Worm (Caenorhabditis elegans) whole organism, L4 larva: Measurements from ENCODE around the gene rabn-5.

Source experiments
- F10B5.3 ChIP-seq: sonication (generic microtip); optimal IDR thresholded peaks from 2 replicates; lab custom pipeline; 2016; ENCODE audit warnings: mild to moderate bottlenecking, missing genetic modification characterization, missing compliant biosample characterization
- F26F4.8 ChIP-seq: fragments of 200-800 bp; sonication (Bioruptor generic); conservative IDR thresholded peaks from 2 replicates; pipeline ENCODE4 v1.3.6; 2022; ENCODE audit warnings: missing genetic modification characterization, missing compliant biosample characterization
- T26A8.4 ChIP-seq: fragments of 200-800 bp; sonication (Bioruptor generic); IDR thresholded peaks from 2 replicates; pipeline ENCODE4 v1.3.6; 2022; ENCODE audit warnings: missing genetic modification characterization, missing compliant biosample characterization
- Y48G9A.11 ChIP-seq: fragments of 200-800 bp; sonication (Bioruptor generic); IDR thresholded peaks from 2 replicates; pipeline ENCODE4 v1.3.6; 2022; ENCODE audit warnings: missing genetic modification reagents, missing genetic modification characterization, missing compliant biosample characterization
- Y75B8A.6 ChIP-seq: fragments of 200-800 bp; sonication (Bioruptor generic); IDR thresholded peaks from 2 replicates; pipeline ENCODE4 v1.3.6; 2022; ENCODE audit warnings: missing genetic modification reagents, missing genetic modification characterization, missing compliant biosample characterization
- aha-1 ChIP-seq: fragments of 150-350 bp; peaks from one replicate; lab custom pipeline; 2014; ENCODE audit warnings: missing biosample characterization, missing genetic modification characterization
- ces-1 ChIP-seq: fragments of 150-350 bp; sonication (generic microtip); optimal IDR thresholded peaks from 4 replicates; lab custom pipeline; 2014; ENCODE audit warnings: missing biosample characterization, missing genetic modification reagents, missing genetic modification characterization
- ctbp-1 ChIP-seq: fragments of 200-800 bp; sonication (Bioruptor generic); IDR thresholded peaks from 2 replicates; pipeline ENCODE4 v1.3.6; 2022; ENCODE audit warnings: missing genetic modification reagents, missing genetic modification characterization, missing compliant biosample characterization
- daf-16 ChIP-seq, 3 experiments: sonication (generic microtip); optimal IDR thresholded peaks; 2 replicates each; lab custom pipeline; 2016 to 2017; ENCODE audit warnings: missing genetic modification characterization in 3 of 3, missing genetic modification reagents in 3 of 3, mild to moderate bottlenecking in 2 of 3, missing compliant biosample characterization in 2 of 3, missing biosample characterization in 1 of 3, moderate library complexity in 1 of 3
- dmd-8 ChIP-seq: fragments of 200-800 bp; sonication (Bioruptor generic); IDR thresholded peaks from 2 replicates; pipeline ENCODE4 v1.3.6; 2022; ENCODE audit warnings: missing genetic modification characterization, missing compliant biosample characterization
- dpl-1 ChIP-seq: fragments of 150-350 bp; optimal IDR thresholded peaks from 2 replicates; lab custom pipeline; 2014; ENCODE audit warnings: missing biosample characterization, missing genetic modification reagents, missing genetic modification characterization
- duxl-1 ChIP-seq: sonication (generic microtip); optimal IDR thresholded peaks from 2 replicates; lab custom pipeline; 2016; ENCODE audit warnings: mild to moderate bottlenecking, missing genetic modification characterization, moderate library complexity, missing compliant biosample characterization; ENCODE audit not compliant: poor library complexity
- egl-43 ChIP-seq: fragments of 200-800 bp; sonication (Bioruptor generic); IDR thresholded peaks from 2 replicates; pipeline ENCODE4 v1.3.6; 2022; ENCODE audit warnings: missing genetic modification reagents, missing genetic modification characterization, missing compliant biosample characterization
- hlh-11 ChIP-seq: fragments of 200-800 bp; sonication (Bioruptor generic); optimal IDR thresholded peaks from 2 replicates; lab custom pipeline; 2018; ENCODE audit warnings: mild to moderate bottlenecking, missing genetic modification characterization, missing compliant biosample characterization
- hmg-1.1 ChIP-seq: fragments of 200-800 bp; sonication (Bioruptor generic); IDR thresholded peaks from 2 replicates; pipeline ENCODE4 v1.3.6; 2022; ENCODE audit warnings: missing genetic modification reagents, missing genetic modification characterization, missing compliant biosample characterization
- lim-7 ChIP-seq: fragments of 200-800 bp; sonication (Bioruptor generic); IDR thresholded peaks from 2 replicates; pipeline ENCODE4 v1.3.6; 2022; ENCODE audit warnings: missing genetic modification characterization, missing compliant biosample characterization
- lin-38 ChIP-seq: fragments of 200-800 bp; sonication (Bioruptor generic); IDR thresholded peaks from 2 replicates; pipeline ENCODE4 v1.3.6; 2022; ENCODE audit warnings: missing genetic modification reagents, missing genetic modification characterization, missing compliant biosample characterization
- lsy-2 ChIP-seq, 2 experiments: fragments of 150-350 bp in 1 of 2; sonication (generic microtip) in 1 of 2; optimal IDR thresholded peaks; 2 replicates each; lab custom pipeline; 2014 to 2017; ENCODE audit warnings: missing biosample characterization in 2 of 2, missing genetic modification characterization in 2 of 2
- madf-5 ChIP-seq, 2 experiments: fragments of 200-800 bp; sonication (Bioruptor generic); IDR thresholded peaks; 2 replicates each; pipeline ENCODE4 v1.3.6; 2022; ENCODE audit warnings: missing compliant biosample characterization in 2 of 2, missing genetic modification characterization in 2 of 2
- mdt-29 ChIP-seq: fragments of 200-800 bp; sonication (Bioruptor generic); IDR thresholded peaks from 2 replicates; pipeline ENCODE4 v1.3.6; 2022; ENCODE audit warnings: missing genetic modification reagents, missing genetic modification characterization, missing compliant biosample characterization
- mep-1 ChIP-seq: fragments of 150-350 bp; sonication (generic microtip); optimal IDR thresholded peaks from 3 replicates; lab custom pipeline; 2014; ENCODE audit warnings: missing biosample characterization, missing genetic modification characterization
- mes-2 ChIP-seq: sonication (generic microtip); optimal IDR thresholded peaks from 2 replicates; lab custom pipeline; 2016; ENCODE audit warnings: missing genotype, mild to moderate bottlenecking, missing genetic modification characterization, missing compliant biosample characterization; ENCODE audit not compliant: poor library complexity, severe bottlenecking
- mxl-2 ChIP-seq: fragments of 200-800 bp; sonication (Bioruptor generic); conservative IDR thresholded peaks from 2 replicates; pipeline ENCODE4 v1.3.6; 2022; ENCODE audit warnings: missing genetic modification reagents, missing genetic modification characterization, missing compliant biosample characterization
- nhr-77 ChIP-seq: fragments of 150-350 bp; optimal IDR thresholded peaks from 2 replicates; lab custom pipeline; 2014; ENCODE audit warnings: missing biosample characterization, missing genetic modification characterization
- set-16 ChIP-seq: fragments of 200-800 bp; sonication (Bioruptor generic); IDR thresholded peaks from 2 replicates; pipeline ENCODE4 v1.3.6; 2022; ENCODE audit warnings: missing genetic modification reagents, missing genetic modification characterization, missing compliant biosample characterization
- tra-1 ChIP-seq: fragments of 200-800 bp; sonication (Bioruptor generic); IDR thresholded peaks from 2 replicates; pipeline ENCODE4 v1.3.6; 2022; ENCODE audit warnings: missing genetic modification reagents, missing genetic modification characterization, missing compliant biosample characterization
- unc-62 ChIP-seq, 3 experiments: fragments of 150-350 bp in 1 of 3; sonication (generic microtip); optimal IDR thresholded peaks in 2 of 3; peaks in 1 of 3; 1 replicate in 1 of 3; 2 replicates in 2 of 3; lab custom pipeline; 2014 to 2017; ENCODE audit warnings: missing biosample characterization in 3 of 3, missing genetic modification characterization in 3 of 3, missing genetic modification reagents in 3 of 3, missing genotype in 1 of 3
- zfp-2 ChIP-seq: sonication (generic microtip); optimal IDR thresholded peaks from 2 replicates; lab custom pipeline; 2016; ENCODE audit warnings: mild to moderate bottlenecking, missing genetic modification characterization, missing compliant biosample characterization
- zip-11 ChIP-seq: fragments of 200-800 bp; sonication (Bioruptor generic); IDR thresholded peaks from 2 replicates; pipeline ENCODE4 v1.3.6; 2022; ENCODE audit warnings: missing genetic modification characterization, missing compliant biosample characterization
- zip-2 ChIP-seq: fragments of 150-350 bp; optimal IDR thresholded peaks from 2 replicates; lab custom pipeline; 2014; ENCODE audit warnings: missing biosample characterization, missing genetic modification characterization

The rabn-5 gene

DNA sequence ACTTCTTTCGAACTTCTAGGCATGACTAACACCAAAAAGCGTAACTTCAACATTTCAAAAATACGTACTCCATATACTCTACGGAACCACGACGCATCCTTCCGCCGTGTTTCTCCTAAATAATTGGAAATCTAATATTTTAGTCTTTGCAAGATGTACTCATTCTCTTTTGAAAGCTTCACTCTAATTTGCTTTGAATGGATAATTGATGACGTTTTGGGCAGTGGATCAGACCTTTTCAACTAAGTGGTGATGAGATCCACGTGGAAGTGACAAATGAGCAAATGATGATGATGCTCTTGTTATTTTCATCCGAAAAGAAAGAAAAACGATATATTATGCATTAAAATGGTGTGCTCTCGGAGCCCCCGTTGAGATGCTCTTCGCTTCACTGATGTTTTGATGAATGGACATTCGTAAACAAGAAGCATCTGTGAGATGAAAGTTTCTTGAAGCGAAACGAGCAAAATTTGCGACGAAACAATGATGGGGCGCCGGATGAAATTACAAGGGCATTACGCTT, 39.8 kb upstream of the rabn-5 start:
- peak in 1 of 2 experiments; percentile 70 for TF ChIP-seq unc-62 (GFP tag; optimal IDR thresholded peaks at IDR 0.05 in 1 of 2; lab: Kevin White, UChicago)
- TF ChIP-seq unc-62 (tag; optimal IDR thresholded peaks at IDR 0.05; lab: Kevin White, UChicago) = no peak
- TF ChIP-seq mxl-2 (GFP tag; lab: Robert Waterston, UW) = no peak
- no peak for TF ChIP-seq ctbp-1 (GFP tag; lab: Robert Waterston, UW)

DNA sequence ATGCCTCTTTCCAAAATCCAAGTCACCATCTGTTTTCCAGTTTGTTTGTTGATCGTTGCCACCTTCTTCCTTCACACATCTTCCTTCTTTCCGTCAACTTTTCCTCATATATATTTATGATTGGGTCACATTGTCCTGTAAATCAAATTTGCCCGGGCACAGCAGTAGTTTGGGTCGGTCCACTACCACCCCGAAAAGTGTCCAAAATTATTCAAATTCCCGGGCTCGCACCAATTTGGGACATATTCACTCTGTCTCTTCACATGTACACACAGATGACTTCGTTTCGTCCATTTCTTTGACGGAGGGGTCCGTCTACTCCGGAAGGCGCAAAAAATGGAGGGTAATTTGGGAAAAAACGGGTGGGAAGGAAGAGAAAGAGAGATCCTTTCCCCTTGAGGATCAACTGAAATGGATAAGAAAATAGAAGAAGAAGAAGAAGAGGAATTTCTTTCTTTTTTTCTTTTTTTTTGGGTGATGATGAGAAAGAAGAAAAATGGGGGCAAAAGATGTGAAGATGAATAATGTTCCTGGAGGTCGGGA, 37.4 kb upstream of the rabn-5 start:
- no peak for TF ChIP-seq mxl-2 (GFP tag; lab: Robert Waterston, UW)
- TF ChIP-seq zfp-2 (tag; lab: Kevin White, UChicago) = no peak
- TF ChIP-seq lsy-2 (tag; optimal IDR thresholded peaks at IDR 0.05; lab: Kevin White, UChicago) = peak in 1 of 2 experiments; percentile 24
- TF ChIP-seq ctbp-1 (GFP tag; lab: Robert Waterston, UW) = peak; percentile 72
- TF ChIP-seq aha-1 (tag; lab: Kevin White, UChicago) = no peak
- peak in 1 of 2 experiments; percentile 94 for TF ChIP-seq unc-62 (GFP tag; optimal IDR thresholded peaks at IDR 0.05 in 1 of 2; lab: Kevin White, UChicago)
- TF ChIP-seq unc-62 (tag; optimal IDR thresholded peaks at IDR 0.05; lab: Kevin White, UChicago) = no peak
- peak; percentile 64 for TF ChIP-seq ces-1 (GFP tag; lab: Kevin White, UChicago)
- TF ChIP-seq duxl-1 (tag; lab: Kevin White, UChicago) = no peak
- peak; percentile 30 for TF ChIP-seq mes-2 (tag; lab: Kevin White, UChicago)

- 0 out of 4 replicates have a peak, but pooled peaks of 1 of the 2 experiments have one; percentile 56 for TF ChIP-seq madf-5 (GFP tag; IDR thresholded peaks at IDR 0.05; lab: Robert Waterston, UW)
- TF ChIP-seq T26A8.4 (GFP tag; lab: Robert Waterston, UW) = peak; percentile 31; the same call in 1 of the 2 replicates
- 0 out of 2 replicates have a peak, but pooled peaks have one; percentile 11 for TF ChIP-seq tra-1 (GFP tag; lab: Robert Waterston, UW)
- no peak for TF ChIP-seq nhr-77 (tag; lab: Kevin White, UChicago)
- TF ChIP-seq Y48G9A.11 (GFP tag; lab: Robert Waterston, UW) = 0 out of 2 replicates have a peak, but pooled peaks have one; percentile 31
- TF ChIP-seq hlh-11 (tag; lab: Kevin White, UChicago) = peak; percentile 5
- no peak for TF ChIP-seq F10B5.3 (tag; lab: Kevin White, UChicago)
- no peak for TF ChIP-seq F26F4.8 (GFP tag; lab: Robert Waterston, UW)
- TF ChIP-seq mdt-29 (GFP tag; lab: Robert Waterston, UW) = 0 out of 2 replicates have a peak, but pooled peaks have one; percentile 19
- 0 out of 2 replicates have a peak, but pooled peaks have one; percentile 30 for TF ChIP-seq hmg-1.1 (GFP tag; lab: Robert Waterston, UW)
- TF ChIP-seq egl-43 (GFP tag; lab: Robert Waterston, UW) = 0 out of 2 replicates have a peak, but pooled peaks have one; percentile 44
- TF ChIP-seq dpl-1 (GFP tag; lab: Kevin White, UChicago) = no peak
- TF ChIP-seq lim-7 (GFP tag; lab: Robert Waterston, UW) = peak; percentile 56; the same call in 1 of the 2 replicates
- TF ChIP-seq lin-38 (GFP tag; lab: Robert Waterston, UW) = 0 out of 2 replicates have a peak, but pooled peaks have one; percentile 6
- TF ChIP-seq Y75B8A.6 (GFP tag; lab: Robert Waterston, UW) = no peak
- no peak for TF ChIP-seq zip-2
Measured at ce11 chrIII:5828065-5828464, 36.3 kb upstream of the rabn-5 start.

- TF ChIP-seq zip-11 (GFP tag; lab: Robert Waterston, UW) = 0 out of 2 replicates have a peak, but pooled peaks have one; percentile 30
- peak; percentile 71 for TF ChIP-seq set-16 (GFP tag; lab: Robert Waterston, UW)
- TF ChIP-seq dmd-8 = 0 out of 2 replicates have a peak, but pooled peaks have one; percentile 21
- no peak for TF ChIP-seq mep-1 (tag; lab: Kevin White, UChicago)
- TF ChIP-seq unc-62 (GFP tag; optimal IDR thresholded peaks at IDR 0.05 in 1 of 2; lab: Kevin White, UChicago) = peak in 1 of 2 experiments; percentile 79
- TF ChIP-seq unc-62 (tag; optimal IDR thresholded peaks at IDR 0.05; lab: Kevin White, UChicago) = no peak
- no peak for TF ChIP-seq daf-16 (GFP tag; optimal IDR thresholded peaks at IDR 0.05; lab: Kevin White, UChicago)
- TF ChIP-seq daf-16 (tag; optimal IDR thresholded peaks at IDR 0.05; lab: Kevin White, UChicago) = no peak
- TF ChIP-seq egl-43 (GFP tag; lab: Robert Waterston, UW) = peak; percentile 52; the same call in 1 of the 2 replicates
- TF ChIP-seq aha-1 (tag; lab: Kevin White, UChicago) = peak; percentile 85
- TF ChIP-seq mes-2 (tag; lab: Kevin White, UChicago) = no peak
- TF ChIP-seq, all 104 proteins: peak for 6
Measured at ce11 chrIII:5832442-5832841, 31.9 kb upstream of the rabn-5 start.
